Fruit fly (Drosophila melanogaster) whole organism, embryonic: Measurements from ENCODE around the gene CG33795.
A peak's percentile ranks its signal among the peaks of the same experiment; 100 is the strongest.

ENCODE experiments used
- Awh ChIP-seq: fragments of 200-800 bp; sonication (Bioruptor generic); IDR thresholded peaks from 2 replicates; pipeline ENCODE4, ENCODE4 v1.3.6; 2022; ENCODE audit warnings: missing biosample characterization, missing genetic modification characterization
- Bdp1 ChIP-seq: fragments of 200-800 bp; sonication (Bioruptor generic); optimal IDR thresholded peaks from 3 replicates; lab custom pipeline; 2016; ENCODE audit warnings: missing biosample characterization, missing genetic modification characterization
- CG10274 ChIP-seq: fragments of 200-800 bp; sonication (Bioruptor generic); optimal IDR thresholded peaks from 3 replicates; lab custom pipeline; 2017; ENCODE audit warnings: missing biosample characterization, mild to moderate bottlenecking, missing genetic modification characterization
- CG10366 ChIP-seq: fragments of 200-800 bp; sonication (Bioruptor generic); IDR thresholded peaks from 2 replicates; pipeline ENCODE4 v1.3.6; 2022; ENCODE audit warnings: missing biosample characterization, missing genetic modification characterization
- CG12155 ChIP-seq: fragments of 200-800 bp; sonication (Bioruptor generic); optimal IDR thresholded peaks from 3 replicates; lab custom pipeline; 2016; ENCODE audit warnings: missing biosample characterization, missing genetic modification characterization
- CG13424 ChIP-seq: fragments of 200-800 bp; sonication (Bioruptor generic); optimal IDR thresholded peaks from 2 replicates; lab custom pipeline; 2019; ENCODE audit warnings: missing biosample characterization, mild to moderate bottlenecking, missing genetic modification characterization, moderate library complexity
- CG13775 ChIP-seq: fragments of 200-800 bp; sonication (Bioruptor generic); optimal IDR thresholded peaks from 3 replicates; lab custom pipeline; 2017; ENCODE audit warnings: missing biosample characterization, mild to moderate bottlenecking, missing genetic modification characterization
- CG15269 ChIP-seq: fragments of 200-800 bp; sonication (Bioruptor generic); optimal IDR thresholded peaks from 2 replicates; lab custom pipeline; 2018; ENCODE audit warnings: missing biosample characterization, mild to moderate bottlenecking, missing genetic modification characterization, moderate library complexity
- CG1602 ChIP-seq: fragments of 200-800 bp; sonication (Bioruptor generic); optimal IDR thresholded peaks from 3 replicates; lab custom pipeline; 2016; ENCODE audit warnings: missing biosample characterization, missing genetic modification characterization
- CG16815 ChIP-seq: fragments of 200-800 bp; sonication (Bioruptor generic); optimal IDR thresholded peaks from 3 replicates; lab custom pipeline; 2017; ENCODE audit warnings: missing biosample characterization, mild to moderate bottlenecking, missing genetic modification characterization
- CG16863 ChIP-seq: fragments of 200-800 bp; sonication (Bioruptor generic); optimal IDR thresholded peaks from 3 replicates; lab custom pipeline; 2016; ENCODE audit warnings: missing biosample characterization, missing genetic modification characterization
- CG18599 ChIP-seq: fragments of 200-800 bp; sonication (Bioruptor generic); optimal IDR thresholded peaks from 3 replicates; lab custom pipeline; 2017; ENCODE audit warnings: missing biosample characterization, missing genetic modification characterization, mild to moderate bottlenecking, moderate library complexity, missing genetic modification reagents
- CG2199 ChIP-seq: fragments of 200-800 bp; sonication (Bioruptor generic); IDR thresholded peaks from 3 replicates; pipeline ENCODE4 v1.3.6; 2022; ENCODE audit warnings: missing biosample characterization, missing genetic modification characterization
- CG3065 ChIP-seq: fragments of 200-800 bp; sonication (Bioruptor generic); optimal IDR thresholded peaks from 2 replicates; lab custom pipeline; 2016; ENCODE audit warnings: missing biosample characterization, missing genetic modification characterization
- CG31388 ChIP-seq: fragments of 200-800 bp; sonication (Bioruptor generic); optimal IDR thresholded peaks from 2 replicates; lab custom pipeline; 2016; ENCODE audit warnings: missing biosample characterization, missing genetic modification characterization
- CG3407 ChIP-seq: fragments of 200-800 bp; sonication (Bioruptor generic); optimal IDR thresholded peaks from 2 replicates; lab custom pipeline; 2018; ENCODE audit warnings: missing biosample characterization, mild to moderate bottlenecking, missing genetic modification characterization
- CG4820 ChIP-seq: fragments of 200-800 bp; sonication (Bioruptor generic); optimal IDR thresholded peaks from 3 replicates; lab custom pipeline; 2016; ENCODE audit warnings: missing biosample characterization, missing genetic modification characterization
- CG6272 ChIP-seq: fragments of 200-800 bp; sonication (Bioruptor generic); IDR thresholded peaks from 2 replicates; pipeline ENCODE4 v1.3.6; 2022; ENCODE audit warnings: missing biosample characterization, missing genetic modification characterization
- D ChIP-seq, 2 experiments: fragments of 200-800 bp in 1 of 2; fragments of >200 bp in 1 of 2; sonication (Bioruptor generic) in 1 of 2; optimal IDR thresholded peaks; 2 replicates in 1 of 2; 3 replicates in 1 of 2; lab custom pipeline; 2017; ENCODE audit warnings: mild to moderate bottlenecking in 1 of 2, missing biosample characterization in 1 of 2, missing genetic modification characterization in 1 of 2, missing genetic modification reagents in 1 of 2
- Elba2 ChIP-seq: fragments of 200-800 bp; sonication (Bioruptor generic); optimal IDR thresholded peaks from 3 replicates; lab custom pipeline; 2016; ENCODE audit warnings: missing biosample characterization, missing genetic modification characterization
- Ets65A ChIP-seq: fragments of 200-800 bp; sonication (Bioruptor generic); peaks from one replicate; lab custom pipeline; 2016; ENCODE audit warnings: missing biosample characterization, missing genetic modification characterization
- Ets97D ChIP-seq: fragments of 200-800 bp; sonication (Bioruptor generic); optimal IDR thresholded peaks from 3 replicates; lab custom pipeline; 2016; ENCODE audit warnings: missing biosample characterization, missing genetic modification characterization
- Hmx ChIP-seq: fragments of 200-800 bp; sonication (Bioruptor generic); optimal IDR thresholded peaks from 2 replicates; lab custom pipeline; 2016; ENCODE audit warnings: missing biosample characterization, missing genetic modification characterization
- Scr ChIP-seq: fragments of 200-800 bp; sonication (Bioruptor generic); IDR thresholded peaks from 2 replicates; pipeline ENCODE4 v1.3.6; 2022; ENCODE audit warnings: missing biosample characterization, missing genetic modification characterization; ENCODE audit not compliant: partially characterized antibody
- Spps ChIP-seq: fragments of 200-800 bp; sonication (Bioruptor generic); optimal IDR thresholded peaks from 2 replicates; lab custom pipeline; 2018; ENCODE audit warnings: missing biosample characterization, mild to moderate bottlenecking, missing genetic modification characterization
- Taf1 ChIP-seq: fragments of 200-800 bp; sonication (Bioruptor generic); IDR thresholded peaks from 2 replicates; pipeline ENCODE4 v1.3.6; 2022; ENCODE audit warnings: missing biosample characterization, missing genetic modification characterization
- Usf ChIP-seq: fragments of 200-800 bp; sonication (Bioruptor generic); optimal IDR thresholded peaks from 2 replicates; lab custom pipeline; 2017; ENCODE audit warnings: missing genotype, missing biosample characterization, missing genetic modification characterization
- al ChIP-seq: fragments of 200-800 bp; sonication (Bioruptor generic); IDR thresholded peaks from 2 replicates; pipeline ENCODE4 v1.3.6; 2022; ENCODE audit warnings: missing biosample characterization, missing genetic modification characterization
- bab2 ChIP-seq: fragments of 200-800 bp; sonication (Bioruptor generic); optimal IDR thresholded peaks from 2 replicates; lab custom pipeline; 2016; ENCODE audit warnings: missing biosample characterization, missing genetic modification characterization
- cg ChIP-seq: fragments of 200-800 bp; sonication (Bioruptor generic); optimal IDR thresholded peaks from 3 replicates; lab custom pipeline; 2019; ENCODE audit warnings: missing biosample characterization, mild to moderate bottlenecking, missing genetic modification characterization, moderate library complexity
- chm ChIP-seq: fragments of 200-800 bp; sonication (Bioruptor generic); IDR thresholded peaks from 2 replicates; pipeline ENCODE4 v1.3.6; 2022; ENCODE audit warnings: missing biosample characterization, missing genetic modification characterization
- chn ChIP-seq: fragments of 200-800 bp; sonication (Bioruptor generic); optimal IDR thresholded peaks from 2 replicates; lab custom pipeline; 2016; ENCODE audit warnings: missing biosample characterization, missing genetic modification characterization
- ci ChIP-seq: fragments of 200-800 bp; sonication (Bioruptor generic); IDR thresholded peaks from 3 replicates; pipeline ENCODE4 v1.3.6; 2022; ENCODE audit warnings: missing biosample characterization, missing genetic modification characterization
- crol ChIP-seq: fragments of 200-800 bp; sonication (Bioruptor generic); IDR thresholded peaks from 2 replicates; pipeline ENCODE4 v1.3.6; 2022; ENCODE audit warnings: missing biosample characterization, missing genetic modification characterization
- disco-r ChIP-seq: fragments of 200-800 bp; sonication (Bioruptor generic); optimal IDR thresholded peaks from 2 replicates; lab custom pipeline; 2016; ENCODE audit warnings: missing biosample characterization, missing genetic modification characterization
- fd102C ChIP-seq: fragments of 200-800 bp; sonication (Bioruptor generic); optimal IDR thresholded peaks from 2 replicates; lab custom pipeline; 2018; ENCODE audit warnings: missing biosample characterization, mild to moderate bottlenecking, missing genetic modification characterization, moderate library complexity
- gem ChIP-seq: fragments of 200-800 bp; sonication (Bioruptor generic); optimal IDR thresholded peaks from 2 replicates; lab custom pipeline; 2019; ENCODE audit warnings: missing biosample characterization, mild to moderate bottlenecking, missing genetic modification characterization, moderate library complexity
- gsb ChIP-seq: fragments of 200-800 bp; sonication (Bioruptor generic); IDR thresholded peaks from 2 replicates; pipeline ENCODE4 v1.3.6; 2022; ENCODE audit warnings: missing biosample characterization, missing genetic modification characterization
- gsb-n ChIP-seq: fragments of 200-800 bp; sonication (Bioruptor generic); optimal IDR thresholded peaks from 3 replicates; lab custom pipeline; 2018; ENCODE audit warnings: missing biosample characterization, mild to moderate bottlenecking, missing genetic modification characterization
- ham ChIP-seq: fragments of 200-800 bp; sonication (Bioruptor generic); IDR thresholded peaks from 2 replicates; pipeline ENCODE4 v1.3.6; 2022; ENCODE audit warnings: missing biosample characterization, missing genetic modification characterization
- hbn ChIP-seq: fragments of 200-800 bp; sonication (Bioruptor generic); IDR thresholded peaks from 2 replicates; pipeline ENCODE4 v1.3.6; 2022; ENCODE audit warnings: missing biosample characterization, missing genetic modification characterization; ENCODE audit not compliant: partially characterized antibody
- jumu ChIP-seq: fragments of 200-800 bp; sonication (Bioruptor generic); optimal IDR thresholded peaks from 3 replicates; lab custom pipeline; 2016; ENCODE audit warnings: missing biosample characterization, missing genetic modification characterization
- klu ChIP-seq: fragments of 200-800 bp; sonication (Bioruptor generic); IDR thresholded peaks from 2 replicates; pipeline ENCODE4 v1.3.6; 2022; ENCODE audit warnings: missing biosample characterization, missing genetic modification characterization
- knrl ChIP-seq: fragments of 200-800 bp; sonication (Bioruptor generic); IDR thresholded peaks from 3 replicates; pipeline ENCODE4 v1.3.6; 2022; ENCODE audit warnings: missing biosample characterization, missing genetic modification characterization; ENCODE audit not compliant: partially characterized antibody
- lbe ChIP-seq: fragments of 200-800 bp; sonication (Bioruptor generic); optimal IDR thresholded peaks from 2 replicates; lab custom pipeline; 2016; ENCODE audit warnings: missing biosample characterization, mild to moderate bottlenecking, missing genetic modification characterization
- mam ChIP-seq: fragments of 200-800 bp; sonication (Bioruptor generic); optimal IDR thresholded peaks from 3 replicates; lab custom pipeline; 2016; ENCODE audit warnings: missing biosample characterization, missing genetic modification characterization
- pb ChIP-seq: fragments of 200-800 bp; sonication (Bioruptor generic); optimal IDR thresholded peaks from 3 replicates; lab custom pipeline; 2016; ENCODE audit warnings: missing biosample characterization, missing genetic modification characterization
- schlank ChIP-seq: fragments of 200-800 bp; sonication (Bioruptor generic); optimal IDR thresholded peaks from 2 replicates; lab custom pipeline; 2018; ENCODE audit warnings: missing biosample characterization, mild to moderate bottlenecking, missing genetic modification characterization
- sim ChIP-seq: fragments of 200-800 bp; sonication (Bioruptor generic); IDR thresholded peaks from 2 replicates; pipeline ENCODE4 v1.3.6; 2022; ENCODE audit warnings: missing biosample characterization, missing genetic modification characterization
- sob ChIP-seq: fragments of 200-800 bp; sonication (Bioruptor generic); IDR thresholded peaks from 2 replicates; pipeline ENCODE4 v1.3.6; 2022; ENCODE audit warnings: missing biosample characterization, missing genetic modification characterization
- sug ChIP-seq: fragments of 200-800 bp; optimal IDR thresholded peaks from 2 replicates; lab custom pipeline; 2019; ENCODE audit warnings: missing biosample characterization, mild to moderate bottlenecking, missing genetic modification characterization, moderate library complexity
- wor ChIP-seq: fragments of 200-800 bp; sonication (Bioruptor generic); IDR thresholded peaks from 2 replicates; pipeline ENCODE4 v1.3.6; 2022; ENCODE audit warnings: missing biosample characterization, missing genetic modification characterization

Gene CG33795

DNA sequence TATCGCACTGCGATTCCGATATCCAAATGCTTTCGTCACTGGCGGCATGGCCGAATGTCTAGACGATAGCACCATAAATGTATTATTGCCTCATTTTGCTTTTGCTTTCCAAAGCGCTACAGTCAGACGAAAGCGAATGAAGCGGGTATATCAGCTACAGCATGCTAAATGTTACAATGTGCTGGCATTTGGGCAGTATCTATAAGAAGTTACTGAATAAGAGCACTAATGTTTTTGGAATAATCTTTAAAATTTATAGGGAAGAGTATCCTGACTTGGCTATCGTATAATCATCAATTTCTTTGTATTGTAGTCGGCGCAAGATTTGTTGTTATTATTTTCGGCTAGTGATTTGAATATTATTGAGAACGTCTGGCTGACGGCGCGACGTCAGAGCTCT lies 32.1 kb upstream of the CG33795 start (continued):
- peak; percentile 26 for TF ChIP-seq Usf (GFP tag; lab: Kevin White, UChicago)
- TF ChIP-seq Scr: no peak
- TF ChIP-seq cg (GFP tag; lab: Kevin White, UChicago): no peak
- peak; percentile 73 for TF ChIP-seq Awh
- peak; percentile 77 for TF ChIP-seq lbe (GFP tag; lab: Kevin White, UChicago)
- TF ChIP-seq chn: peak; percentile 57
- no peak for TF ChIP-seq fd102C
- no peak for TF ChIP-seq Elba2 (GFP tag; lab: Kevin White, UChicago)
- TF ChIP-seq CG18599: peak; percentile 90
- TF ChIP-seq CG16815 (GFP tag; lab: Kevin White, UChicago): peak; percentile 68
- peak; percentile 81 for TF ChIP-seq CG13424 (tag; lab: Kevin White, UChicago)
- TF ChIP-seq CG31388 (GFP tag; lab: Kevin White, UChicago): peak; percentile 27
- peak; percentile 51 for TF ChIP-seq Ets97D (GFP tag; lab: Kevin White, UChicago)
- TF ChIP-seq gsb-n (tag; lab: Kevin White, UChicago): no peak
- TF ChIP-seq pb: peak; percentile 53
- TF ChIP-seq Ets65A (GFP tag; lab: Kevin White, UChicago): peak; percentile 98
- TF ChIP-seq gsb (GFP tag; lab: Robert Waterston, UW): peak; percentile 84
- peak; percentile 86 for TF ChIP-seq CG10366 (GFP tag; lab: Robert Waterston, UW)
- no peak for TF ChIP-seq D (optimal IDR thresholded peaks at IDR 0.05; lab: Kevin White, UChicago)
- peak; percentile 42 for TF ChIP-seq D (GFP tag; optimal IDR thresholded peaks at IDR 0.05; lab: Kevin White, UChicago)
- no peak for TF ChIP-seq chm (GFP tag; lab: Robert Waterston, UW)
- TF ChIP-seq CG12155 (GFP tag; lab: Kevin White, UChicago): peak; percentile 66
- peak; percentile 64 for TF ChIP-seq CG16863 (GFP tag; lab: Kevin White, UChicago)
- peak; percentile 70 for TF ChIP-seq CG10274
- peak; percentile 67; the same call in 1 of the 2 replicates for TF ChIP-seq ham
- TF ChIP-seq klu (GFP tag; lab: Robert Waterston, UW): peak; percentile 74
- TF ChIP-seq CG1602 (GFP tag; lab: Kevin White, UChicago): peak; percentile 59
- TF ChIP-seq Hmx: peak; percentile 43
- TF ChIP-seq CG2199 (GFP tag; lab: Robert Waterston, UW): no peak
- no peak for TF ChIP-seq Spps
- TF ChIP-seq crol (GFP tag; lab: Robert Waterston, UW): no peak
- TF ChIP-seq Bdp1 (GFP tag; lab: Kevin White, UChicago): peak; percentile 30
- TF ChIP-seq CG3407 (GFP tag; lab: Kevin White, UChicago): peak; percentile 41
- peak; percentile 77 for TF ChIP-seq al (GFP tag; lab: Robert Waterston, UW)
- peak; percentile 52; the same call in 1 of the 2 replicates for TF ChIP-seq wor
- peak; percentile 58 for TF ChIP-seq schlank
- TF ChIP-seq CG13775: peak; percentile 47
- TF ChIP-seq CG4820: peak; percentile 55
- TF ChIP-seq mam (GFP tag; lab: Kevin White, UChicago): peak; percentile 91
- peak; percentile 3 for TF ChIP-seq CG3065 (GFP tag; lab: Kevin White, UChicago)
- TF ChIP-seq CG6272 (GFP tag; lab: Robert Waterston, UW): no peak
- peak; percentile 85 for TF ChIP-seq CG15269 (tag; lab: Kevin White, UChicago)
- TF ChIP-seq ci: no peak; the same call in 2 of the 3 replicates
- no peak for TF ChIP-seq hbn (GFP tag; lab: Robert Waterston, UW)
- peak; percentile 86 for TF ChIP-seq gem (tag; lab: Kevin White, UChicago)
- TF ChIP-seq bab2 (GFP tag; lab: Kevin White, UChicago): peak; percentile 74
- TF ChIP-seq jumu (GFP tag; lab: Kevin White, UChicago): peak; percentile 82
- TF ChIP-seq disco-r: peak; percentile 59
- no peak for TF ChIP-seq knrl (GFP tag; lab: Robert Waterston, UW)
- TF ChIP-seq sug: peak; percentile 57
- TF ChIP-seq sim (GFP tag; lab: Robert Waterston, UW): no peak
- TF ChIP-seq sob (GFP tag; lab: Robert Waterston, UW): peak; percentile 90
- peak; percentile 79 for TF ChIP-seq Taf1
